Worm (Caenorhabditis elegans) whole organism, L1 larva: ENCODE data around the gene R05G9.1.
A peak's percentile ranks its signal among the peaks of the same experiment; 100 is the strongest.

Source experiments
- F16B12.6 ChIP-seq: fragments of 150-350 bp; optimal IDR thresholded peaks from 2 replicates; lab custom pipeline; 2014; ENCODE audit warnings: missing biosample characterization, missing genetic modification characterization
- alr-1 ChIP-seq: fragments of 200-800 bp; sonication (Bioruptor generic); optimal IDR thresholded peaks from 2 replicates; lab custom pipeline; 2018; ENCODE audit warnings: borderline replicate concordance, mild to moderate bottlenecking, missing genetic modification characterization, missing compliant biosample characterization
- ama-1 ChIP-seq: fragments of 150-350 bp; optimal IDR thresholded peaks from 2 replicates; lab custom pipeline; 2014
- blmp-1 ChIP-seq: fragments of 150-350 bp; optimal IDR thresholded peaks from 2 replicates; lab custom pipeline; 2014; ENCODE audit warnings: missing biosample characterization, missing genetic modification characterization
- ceh-8 ChIP-seq: fragments of 200-800 bp; sonication (Bioruptor generic); optimal IDR thresholded peaks from 2 replicates; lab custom pipeline; 2018; ENCODE audit warnings: mild to moderate bottlenecking, missing genetic modification characterization, moderate library complexity, missing compliant biosample characterization
- ceh-88 ChIP-seq: fragments of 200-800 bp; sonication (Bioruptor generic); IDR thresholded peaks from 2 replicates; pipeline ENCODE4 v1.3.6; 2022; ENCODE audit warnings: missing genetic modification characterization, missing compliant biosample characterization
- ceh-90 ChIP-seq: sonication (generic microtip); optimal IDR thresholded peaks from 2 replicates; lab custom pipeline; 2016; ENCODE audit warnings: missing genetic modification characterization, missing compliant biosample characterization
- efl-1 ChIP-seq, 4 experiments: fragments of 150-350 bp; optimal IDR thresholded peaks in 3 of 4; peaks in 1 of 4; 1 replicate in 1 of 4; 2 replicates in 3 of 4; lab custom pipeline; 2014; ENCODE audit warnings: missing biosample characterization in 2 of 4, missing genetic modification characterization in 2 of 4, missing genetic modification reagents in 2 of 4
- efl-3 ChIP-seq: fragments of 200-800 bp; sonication (Bioruptor generic); optimal IDR thresholded peaks from 2 replicates; lab custom pipeline; 2018; ENCODE audit warnings: mild to moderate bottlenecking, missing genetic modification characterization, missing compliant biosample characterization
- elt-2 ChIP-seq: sonication (generic microtip); optimal IDR thresholded peaks from 2 replicates; lab custom pipeline; 2016; ENCODE audit warnings: missing genetic modification characterization, mild to moderate bottlenecking, inconsistent platforms, missing compliant biosample characterization, missing genetic modification reagents
- ets-5 ChIP-seq: fragments of 200-800 bp; sonication (Bioruptor generic); IDR thresholded peaks from 2 replicates; pipeline ENCODE4 v1.3.6; 2022; ENCODE audit warnings: missing genetic modification characterization, missing compliant biosample characterization
- fkh-10 ChIP-seq: sonication (generic microtip); optimal IDR thresholded peaks from 2 replicates; lab custom pipeline; 2017; ENCODE audit warnings: missing biosample characterization, missing genetic modification reagents, missing genetic modification characterization
- fkh-4 ChIP-seq: sonication (generic microtip); optimal IDR thresholded peaks from 2 replicates; lab custom pipeline; 2016; ENCODE audit warnings: missing compliant biosample characterization, missing genetic modification characterization, borderline replicate concordance
- fkh-8 ChIP-seq: sonication (generic microtip); optimal IDR thresholded peaks from 2 replicates; lab custom pipeline; 2016; ENCODE audit warnings: mild to moderate bottlenecking, missing genetic modification characterization, missing compliant biosample characterization
- fos-1 ChIP-seq: fragments of 150-350 bp; optimal IDR thresholded peaks from 2 replicates; lab custom pipeline; 2014; ENCODE audit warnings: missing biosample characterization, missing genetic modification characterization
- grh-1 ChIP-seq: fragments of 200-800 bp; sonication (Bioruptor generic); IDR thresholded peaks from 2 replicates; pipeline ENCODE4 v1.3.6; 2022; ENCODE audit warnings: missing genetic modification reagents, missing genetic modification characterization, missing compliant biosample characterization
- irx-1 ChIP-seq: sonication (generic microtip); optimal IDR thresholded peaks from 2 replicates; lab custom pipeline; 2016; ENCODE audit warnings: missing genetic modification characterization, missing compliant biosample characterization
- isw-1 ChIP-seq: fragments of 200-800 bp; sonication (Bioruptor generic); IDR thresholded peaks from 2 replicates; pipeline ENCODE4 v1.3.6; 2022; ENCODE audit warnings: missing genetic modification characterization, missing compliant biosample characterization
- lin-13 ChIP-seq: fragments of 150-350 bp; optimal IDR thresholded peaks from 2 replicates; lab custom pipeline; 2014; ENCODE audit warnings: missing biosample characterization, missing genetic modification reagents, missing genetic modification characterization
- lin-14 ChIP-seq: fragments of 200-800 bp; sonication (Bioruptor generic); optimal IDR thresholded peaks from 2 replicates; lab custom pipeline; 2018; ENCODE audit warnings: mild to moderate bottlenecking, missing genetic modification characterization, moderate library complexity, missing compliant biosample characterization
- lin-15B ChIP-seq: fragments of 150-350 bp; sonication (generic microtip); optimal IDR thresholded peaks from 3 replicates; lab custom pipeline; 2014; ENCODE audit warnings: missing biosample characterization, missing genetic modification characterization
- lin-35 ChIP-seq, 2 experiments: fragments of 150-350 bp; optimal IDR thresholded peaks; 2 replicates each; lab custom pipeline; 2014; ENCODE audit warnings: missing biosample characterization in 2 of 2, missing genetic modification characterization in 2 of 2, missing genetic modification reagents in 2 of 2
- lin-39 ChIP-seq: fragments of 150-350 bp; optimal IDR thresholded peaks from 2 replicates; lab custom pipeline; 2014; ENCODE audit warnings: missing biosample characterization, missing genetic modification reagents, missing genetic modification characterization
- lsy-2 ChIP-seq, 2 experiments: fragments of 150-350 bp; optimal IDR thresholded peaks; 2 replicates each; lab custom pipeline; 2014; ENCODE audit warnings: missing biosample characterization in 2 of 2, missing genetic modification characterization in 2 of 2
- mef-2 ChIP-seq: fragments of 150-350 bp; optimal IDR thresholded peaks from 2 replicates; lab custom pipeline; 2014; ENCODE audit warnings: missing biosample characterization, missing genetic modification characterization
- mep-1 ChIP-seq: fragments of 150-350 bp; optimal IDR thresholded peaks from 2 replicates; lab custom pipeline; 2014; ENCODE audit warnings: missing biosample characterization, missing genetic modification characterization
- nhr-11 ChIP-seq: fragments of 150-350 bp; optimal IDR thresholded peaks from 2 replicates; lab custom pipeline; 2014; ENCODE audit warnings: missing biosample characterization, missing genetic modification characterization
- nhr-19 ChIP-seq: fragments of 200-800 bp; sonication (Bioruptor generic); conservative IDR thresholded peaks from 2 replicates; pipeline ENCODE4 v1.3.6; 2022; ENCODE audit warnings: missing genetic modification characterization, missing compliant biosample characterization
- nhr-20 ChIP-seq: sonication (generic microtip); optimal IDR thresholded peaks from 2 replicates; lab custom pipeline; 2016; ENCODE audit warnings: mild to moderate bottlenecking, missing genetic modification characterization, missing compliant biosample characterization
- nhr-71 ChIP-seq: sonication (generic microtip); optimal IDR thresholded peaks from 2 replicates; lab custom pipeline; 2016; ENCODE audit warnings: mild to moderate bottlenecking, missing genetic modification characterization, moderate library complexity, missing compliant biosample characterization
- nhr-85 ChIP-seq: sonication (generic microtip); peaks from one replicate; lab custom pipeline; 2016; ENCODE audit warnings: missing genetic modification characterization, inconsistent platforms, missing compliant biosample characterization
- pag-3 ChIP-seq: sonication (generic microtip); optimal IDR thresholded peaks from 2 replicates; lab custom pipeline; 2017; ENCODE audit warnings: missing genetic modification characterization, mild to moderate bottlenecking, missing compliant biosample characterization, antibody characterized with exemption, borderline replicate concordance; ENCODE audit not compliant: insufficient read depth
- rnt-1 ChIP-seq: sonication (generic microtip); optimal IDR thresholded peaks from 2 replicates; lab custom pipeline; 2016; ENCODE audit warnings: mild to moderate bottlenecking, missing genetic modification characterization, moderate library complexity, missing compliant biosample characterization
- skn-1 ChIP-seq: fragments of 150-350 bp; optimal IDR thresholded peaks from 2 replicates; lab custom pipeline; 2014; ENCODE audit warnings: missing biosample characterization, missing genetic modification characterization
- snpc-4 ChIP-seq: fragments of 150-350 bp; optimal IDR thresholded peaks from 2 replicates; lab custom pipeline; 2014; ENCODE audit warnings: missing biosample characterization, missing genetic modification characterization
- snu-23 ChIP-seq: sonication (generic microtip); optimal IDR thresholded peaks from 2 replicates; lab custom pipeline; 2016; ENCODE audit warnings: missing genetic modification characterization, missing compliant biosample characterization
- tlp-1 ChIP-seq: fragments of 150-350 bp; optimal IDR thresholded peaks from 2 replicates; lab custom pipeline; 2014; ENCODE audit warnings: missing biosample characterization, missing genetic modification characterization
- unc-130 ChIP-seq: fragments of 150-350 bp; optimal IDR thresholded peaks from 2 replicates; lab custom pipeline; 2017; ENCODE audit warnings: missing biosample characterization, missing genetic modification characterization, inconsistent platforms
- unc-30 ChIP-seq: sonication (generic microtip); optimal IDR thresholded peaks from 2 replicates; lab custom pipeline; 2017; ENCODE audit warnings: missing biosample characterization, missing genetic modification characterization
- unc-62 ChIP-seq: fragments of 150-350 bp; optimal IDR thresholded peaks from 2 replicates; lab custom pipeline; 2014; ENCODE audit warnings: missing biosample characterization, missing genetic modification reagents, missing genetic modification characterization
- vab-15 ChIP-seq: sonication (generic microtip); optimal IDR thresholded peaks from 2 replicates; lab custom pipeline; 2017; ENCODE audit warnings: missing genotype, mild to moderate bottlenecking, missing genetic modification characterization, missing compliant biosample characterization
- zag-1 ChIP-seq: fragments of 150-350 bp; optimal IDR thresholded peaks from 2 replicates; lab custom pipeline; 2014; ENCODE audit warnings: missing biosample characterization, missing genetic modification characterization
- zip-4 ChIP-seq: fragments of 200-800 bp; sonication (Bioruptor generic); optimal IDR thresholded peaks from 2 replicates; lab custom pipeline; 2018; ENCODE audit warnings: mild to moderate bottlenecking, missing genetic modification characterization, moderate library complexity, missing compliant biosample characterization
- ztf-4 ChIP-seq: fragments of 150-350 bp; optimal IDR thresholded peaks from 2 replicates; lab custom pipeline; 2014; ENCODE audit warnings: missing biosample characterization, missing genetic modification characterization

Gene R05G9.1

DNA sequence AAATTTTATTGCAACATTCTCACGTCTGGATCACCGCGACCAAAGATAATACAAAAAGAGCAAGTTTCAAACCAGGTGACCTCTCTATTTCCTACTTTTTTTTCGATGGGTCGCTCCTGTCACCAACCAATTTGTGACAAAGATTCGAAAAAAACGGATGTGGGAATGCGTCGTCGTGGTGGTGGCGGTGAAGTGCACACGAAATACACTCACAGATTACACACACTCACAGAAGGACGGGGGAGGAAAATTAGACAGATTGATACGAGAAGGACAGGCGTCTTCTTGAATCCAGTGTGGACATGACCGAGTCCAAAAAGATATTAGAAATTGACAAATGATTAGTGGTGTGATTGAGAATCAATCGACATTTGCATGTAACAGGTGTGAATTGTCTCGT is 20.2 kb upstream of the R05G9.1 start:
- TF ChIP-seq lin-14 (GFP tag; lab: Kevin White, UChicago) (peak; percentile 65), nhr-71 (tag; lab: Kevin White, UChicago) (peak; percentile 21), ceh-88 (GFP tag; lab: Robert Waterston, UW) (no peak), ceh-90 (tag; lab: Kevin White, UChicago) (no peak), efl-1 (optimal IDR thresholded peaks at IDR 0.05; lab: Kevin White, UChicago) (no peak), efl-1 (GFP tag; optimal IDR thresholded peaks at IDR 0.05 in 1 of 2; lab: Kevin White, UChicago) (peak in 1 of 2 experiments; percentile 81), unc-130 (tag; lab: Kevin White, UChicago) (peak; percentile 19), nhr-85 (tag; lab: Kevin White, UChicago) (no peak), rnt-1 (tag; lab: Kevin White, UChicago) (peak; percentile 67)

DNA sequence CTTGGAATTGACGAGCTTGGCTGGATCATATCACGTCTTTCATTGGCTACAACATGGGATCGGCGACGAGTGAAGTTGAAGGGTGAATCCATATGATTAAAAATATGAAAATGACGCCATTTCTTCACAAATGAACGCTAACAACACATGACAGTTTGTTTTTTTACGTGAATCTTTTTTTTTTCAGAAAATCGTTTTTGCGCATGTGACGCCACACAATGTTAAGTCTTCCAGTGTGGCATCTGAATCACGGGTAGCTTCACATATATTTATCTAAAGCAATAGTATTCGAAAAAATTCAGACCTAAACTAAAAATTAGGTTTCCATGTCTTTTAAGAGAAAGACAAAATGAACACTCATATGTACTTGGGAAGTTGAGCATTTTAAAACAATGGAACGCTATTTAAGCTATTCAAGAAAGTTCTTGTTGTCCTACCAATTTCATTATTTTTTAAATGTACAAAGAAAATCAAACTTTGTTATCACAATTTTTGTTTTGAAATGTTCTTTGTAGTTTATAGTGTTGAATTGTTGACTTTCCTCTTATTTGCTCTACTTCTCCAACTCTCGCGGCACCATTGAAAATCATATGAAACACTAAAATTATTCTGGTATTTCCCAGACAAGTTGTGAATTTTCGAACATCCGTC is 18.0 kb upstream of the R05G9.1 start, which contains the start of the genes lido-16 and plpp-1.2:
Gene lido-16 (minus strand): TSS at position 101 of the 651 bp plus-strand sequence.
Gene plpp-1.2 (plus strand): TSS at position 601 of the 651 bp plus-strand sequence.
- TF ChIP-seq alr-1 (tag; lab: Kevin White, UChicago) (no peak), elt-2 (tag; lab: Kevin White, UChicago) (no peak), ztf-4 (tag; lab: Kevin White, UChicago) (no peak), zip-4 (GFP tag; lab: Kevin White, UChicago) (no peak), ets-5 (GFP tag; lab: Robert Waterston, UW) (no peak)
- TF ChIP-seq, all 84 proteins: peak for 0

DNA sequence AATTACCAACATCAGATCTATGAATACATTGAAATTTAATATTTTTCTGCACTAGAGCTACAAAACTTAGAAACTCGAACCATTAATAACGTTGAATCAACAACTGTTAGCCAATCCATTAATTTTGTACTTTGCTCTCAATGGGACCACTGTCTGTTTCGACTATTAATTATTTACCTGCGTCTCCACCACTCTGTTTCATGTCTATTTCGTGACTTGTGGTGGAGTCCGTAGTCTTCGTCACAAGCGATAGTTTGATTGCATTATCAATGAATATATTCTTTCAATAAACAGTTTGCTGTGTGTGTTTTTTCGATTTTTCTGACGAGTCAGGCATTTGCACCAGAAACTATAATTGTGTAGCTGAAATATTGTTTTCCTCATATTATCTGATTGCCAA is 16.6 kb upstream of the R05G9.1 start:
- TF ChIP-seq grh-1 (GFP tag; lab: Robert Waterston, UW): no peak
- TF ChIP-seq nhr-19 (GFP tag; lab: Robert Waterston, UW): peak; percentile 78
- no peak for TF ChIP-seq ceh-8 (GFP tag; lab: Kevin White, UChicago)
- peak; percentile 25 for TF ChIP-seq unc-130 (tag; lab: Kevin White, UChicago)
- peak; percentile 72 for TF ChIP-seq nhr-71 (tag; lab: Kevin White, UChicago)
- no peak for TF ChIP-seq fkh-4 (tag; lab: Kevin White, UChicago)
- no peak for TF ChIP-seq tlp-1
- no peak for TF ChIP-seq nhr-11 (tag; lab: Kevin White, UChicago)
- peak; percentile 41 for TF ChIP-seq nhr-20 (tag; lab: Kevin White, UChicago)
- peak; percentile 37 for TF ChIP-seq vab-15 (tag; lab: Kevin White, UChicago)
- no peak for TF ChIP-seq mep-1 (tag; lab: Kevin White, UChicago)
- peak; percentile 48 for TF ChIP-seq lin-14 (GFP tag; lab: Kevin White, UChicago)
- TF ChIP-seq skn-1 (tag; lab: Kevin White, UChicago): no peak
- TF ChIP-seq pag-3 (tag; lab: Kevin White, UChicago): no peak
- TF ChIP-seq zag-1 (tag; lab: Kevin White, UChicago): no peak
- TF ChIP-seq efl-3 (GFP tag; lab: Kevin White, UChicago): no peak
- TF ChIP-seq rnt-1 (tag; lab: Kevin White, UChicago): peak; percentile 73
- TF ChIP-seq ama-1 (lab: Kevin White, UChicago): no peak
- peak; percentile 59 for TF ChIP-seq lin-39 (tag; lab: Kevin White, UChicago)
- peak; percentile 2 for TF ChIP-seq elt-2 (tag; lab: Kevin White, UChicago)
- TF ChIP-seq lin-35 (GFP tag; optimal IDR thresholded peaks at IDR 0.05; lab: Kevin White, UChicago): peak in 1 of 2 experiments; percentile 2
- TF ChIP-seq mef-2 (tag; lab: Kevin White, UChicago): no peak
- peak; percentile 36 to 40 for TF ChIP-seq lsy-2 (tag; optimal IDR thresholded peaks at IDR 0.05; lab: Kevin White, UChicago)
- TF ChIP-seq snu-23: peak; percentile 34
- TF ChIP-seq lin-15B (tag; lab: Kevin White, UChicago): no peak

DNA sequence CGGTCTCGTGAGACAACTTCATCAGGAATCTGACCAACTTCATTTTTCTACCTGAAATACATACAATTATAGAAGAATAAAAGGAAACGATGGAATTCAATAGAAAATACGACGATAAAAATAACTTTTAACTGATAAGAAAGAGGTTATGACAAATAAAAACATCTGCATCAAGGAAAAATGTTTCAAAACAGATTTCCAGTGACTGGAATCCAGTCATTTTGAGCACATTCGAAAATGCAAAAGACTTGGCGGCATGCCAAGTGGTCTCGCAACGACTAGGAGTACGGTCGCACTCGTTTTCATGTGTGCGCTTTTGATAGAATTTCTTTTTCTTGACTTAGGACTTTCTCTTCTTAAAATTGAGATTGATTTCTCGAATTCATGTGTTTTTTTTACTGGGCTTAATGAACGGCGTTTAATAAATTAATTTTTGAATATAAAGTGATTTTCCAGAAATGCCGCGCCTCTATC is 13.2 kb upstream of the R05G9.1 start, which contains the start of the genes snr-3 and rsp-5:
Gene snr-3 (minus strand): TSS at position 51 of the 474 bp plus-strand sequence.
Gene rsp-5 (plus strand): TSS at position 455 of the 474 bp plus-strand sequence.
- TF ChIP-seq ceh-88 (GFP tag; lab: Robert Waterston, UW) (no peak), elt-2 (tag; lab: Kevin White, UChicago) (peak; percentile 32), vab-15 (tag; lab: Kevin White, UChicago) (no peak), nhr-19 (GFP tag; lab: Robert Waterston, UW) (peak; percentile 74), unc-62 (no peak), irx-1 (peak; percentile 22), unc-30 (tag; lab: Kevin White, UChicago) (no peak), F16B12.6 (peak; percentile 33), lin-13 (peak; percentile 67), fkh-10 (peak; percentile 19), blmp-1 (tag; lab: Kevin White, UChicago) (peak; percentile 77), snpc-4 (tag; lab: Kevin White, UChicago) (peak; percentile 57), fkh-8 (tag; lab: Kevin White, UChicago) (peak; percentile 46), isw-1 (peak; percentile 51), nhr-85 (tag; lab: Kevin White, UChicago) (peak; percentile 84), lin-35 (GFP tag; optimal IDR thresholded peaks at IDR 0.05; lab: Kevin White, UChicago) (peak; percentile 78 to 91), fos-1 (tag; lab: Kevin White, UChicago) (no peak), mef-2 (tag; lab: Kevin White, UChicago) (peak; percentile 7), nhr-11 (tag; lab: Kevin White, UChicago) (no peak)
